Worm (Caenorhabditis elegans) whole organism, mixed stage, embryonic: Measurements from ENCODE around the gene T01B11.1.

Experiments used
- M03D4.4 ChIP-seq: sonication (generic microtip); optimal IDR thresholded peaks from 2 replicates; lab custom pipeline; 2017; ENCODE audit warnings: mild to moderate bottlenecking, missing genetic modification characterization, missing compliant biosample characterization
- bed-3 ChIP-seq: fragments of 200-800 bp; sonication (Bioruptor generic); optimal IDR thresholded peaks from 3 replicates; lab custom pipeline; 2018; ENCODE audit warnings: mild to moderate bottlenecking, missing genetic modification characterization, moderate library complexity, missing compliant biosample characterization
- blmp-1 ChIP-seq: fragments of 150-350 bp; optimal IDR thresholded peaks from 2 replicates; lab custom pipeline; 2014; ENCODE audit warnings: missing biosample characterization, missing genetic modification characterization
- ceh-39 ChIP-seq: fragments of 150-350 bp; optimal IDR thresholded peaks from 2 replicates; lab custom pipeline; 2014; ENCODE audit warnings: missing biosample characterization, missing genetic modification characterization
- ceh-43 ChIP-seq: fragments of 200-800 bp; sonication (Bioruptor generic); optimal IDR thresholded peaks from 2 replicates; lab custom pipeline; 2018; ENCODE audit warnings: mild to moderate bottlenecking, missing genetic modification characterization, moderate library complexity, missing compliant biosample characterization
- ceh-83 ChIP-seq: fragments of 200-800 bp; sonication (Bioruptor generic); optimal IDR thresholded peaks from 2 replicates; lab custom pipeline; 2018; ENCODE audit warnings: mild to moderate bottlenecking, missing genetic modification characterization, missing compliant biosample characterization
- ces-1 ChIP-seq: fragments of 150-350 bp; optimal IDR thresholded peaks from 2 replicates; lab custom pipeline; 2014; ENCODE audit warnings: missing biosample characterization, missing genetic modification reagents, missing genetic modification characterization
- cnd-1 ChIP-seq: fragments of 200-800 bp; sonication (Bioruptor generic); optimal IDR thresholded peaks from 2 replicates; lab custom pipeline; 2018; ENCODE audit warnings: mild to moderate bottlenecking, missing genetic modification characterization, missing compliant biosample characterization
- drap-1 ChIP-seq: fragments of 200-800 bp; sonication (Bioruptor generic); optimal IDR thresholded peaks from 3 replicates; lab custom pipeline; 2018; ENCODE audit warnings: mild to moderate bottlenecking, missing genetic modification characterization, missing compliant biosample characterization
- elt-1 ChIP-seq: sonication (generic microtip); optimal IDR thresholded peaks from 2 replicates; lab custom pipeline; 2017; ENCODE audit warnings: missing genetic modification characterization, mild to moderate bottlenecking, missing compliant biosample characterization, antibody characterized with exemption, moderate library complexity, borderline replicate concordance; ENCODE audit not compliant: insufficient read depth
- elt-3 ChIP-seq: fragments of 150-350 bp; optimal IDR thresholded peaks from 2 replicates; lab custom pipeline; 2014; ENCODE audit warnings: missing biosample characterization, missing genetic modification characterization
- flh-1 ChIP-seq: fragments of 200-800 bp; sonication (Bioruptor generic); optimal IDR thresholded peaks from 2 replicates; lab custom pipeline; 2018; ENCODE audit warnings: mild to moderate bottlenecking, missing genetic modification characterization, moderate library complexity, missing compliant biosample characterization
- ham-2 ChIP-seq: fragments of 200-800 bp; sonication (Bioruptor generic); optimal IDR thresholded peaks from 2 replicates; lab custom pipeline; 2018; ENCODE audit warnings: mild to moderate bottlenecking, missing genetic modification characterization, missing compliant biosample characterization
- hlh-1 ChIP-seq: fragments of 150-350 bp; optimal IDR thresholded peaks from 2 replicates; lab custom pipeline; 2014; ENCODE audit warnings: missing biosample characterization, missing genetic modification reagents, missing genetic modification characterization
- lin-13 ChIP-seq: fragments of 150-350 bp; optimal IDR thresholded peaks from 2 replicates; lab custom pipeline; 2014; ENCODE audit warnings: missing biosample characterization, missing genetic modification characterization
- lin-32 ChIP-seq: fragments of 200-800 bp; sonication (Bioruptor generic); optimal IDR thresholded peaks from 2 replicates; lab custom pipeline; 2018; ENCODE audit warnings: mild to moderate bottlenecking, missing genetic modification characterization, missing compliant biosample characterization
- lsy-2 ChIP-seq: fragments of 150-350 bp; optimal IDR thresholded peaks from 2 replicates; lab custom pipeline; 2014; ENCODE audit warnings: missing biosample characterization, missing genetic modification characterization
- mab-5 ChIP-seq: fragments of 150-350 bp; optimal IDR thresholded peaks from 2 replicates; lab custom pipeline; 2014; ENCODE audit warnings: missing biosample characterization, missing genetic modification characterization
- mep-1 ChIP-seq: fragments of 150-350 bp; optimal IDR thresholded peaks from 2 replicates; lab custom pipeline; 2017; ENCODE audit warnings: missing biosample characterization, missing genetic modification reagents, missing genetic modification characterization, inconsistent platforms
- mls-2 ChIP-seq: sonication (generic microtip); optimal IDR thresholded peaks from 2 replicates; lab custom pipeline; 2016; ENCODE audit warnings: mild to moderate bottlenecking, missing genetic modification characterization, moderate library complexity, missing compliant biosample characterization
- nhr-12 ChIP-seq: fragments of 150-350 bp; optimal IDR thresholded peaks from 2 replicates; lab custom pipeline; 2014; ENCODE audit warnings: missing biosample characterization, missing genetic modification characterization
- nhr-2 ChIP-seq: fragments of 150-350 bp; optimal IDR thresholded peaks from 2 replicates; lab custom pipeline; 2014; ENCODE audit warnings: missing biosample characterization, missing genetic modification characterization
- nhr-237 ChIP-seq: fragments of 150-350 bp; optimal IDR thresholded peaks from 2 replicates; lab custom pipeline; 2014; ENCODE audit warnings: missing biosample characterization, missing genetic modification characterization
- nhr-28 ChIP-seq: fragments of 150-350 bp; optimal IDR thresholded peaks from 2 replicates; lab custom pipeline; 2014; ENCODE audit warnings: missing biosample characterization, missing genetic modification characterization
- nhr-76 ChIP-seq: sonication (generic microtip); optimal IDR thresholded peaks from 2 replicates; lab custom pipeline; 2017; ENCODE audit warnings: missing biosample characterization, missing genetic modification characterization
- pha-4 ChIP-seq: fragments of 150-350 bp; optimal IDR thresholded peaks from 2 replicates; lab custom pipeline; 2018; ENCODE audit warnings: missing biosample characterization, missing genetic modification reagents, missing genetic modification characterization
- sem-2 ChIP-seq: fragments of 200-800 bp; sonication (Bioruptor generic); optimal IDR thresholded peaks from 2 replicates; lab custom pipeline; 2018; ENCODE audit warnings: mild to moderate bottlenecking, missing genetic modification characterization, missing compliant biosample characterization
- snpc-4 ChIP-seq: fragments of 150-350 bp; optimal IDR thresholded peaks from 2 replicates; lab custom pipeline; 2014; ENCODE audit warnings: missing biosample characterization, missing genetic modification characterization
- sptf-1 ChIP-seq: sonication (generic microtip); optimal IDR thresholded peaks from 2 replicates; lab custom pipeline; 2017; ENCODE audit warnings: mild to moderate bottlenecking, missing genetic modification characterization, moderate library complexity, missing compliant biosample characterization
- tbx-8 ChIP-seq: fragments of 200-800 bp; sonication (Bioruptor generic); optimal IDR thresholded peaks from 2 replicates; lab custom pipeline; 2018; ENCODE audit warnings: mild to moderate bottlenecking, missing genetic modification characterization, moderate library complexity, missing compliant biosample characterization
- unc-120 ChIP-seq: sonication (generic microtip); optimal IDR thresholded peaks from 2 replicates; lab custom pipeline; 2017; ENCODE audit warnings: missing genetic modification characterization, missing compliant biosample characterization; ENCODE audit not compliant: poor library complexity, severe bottlenecking
- unc-39 ChIP-seq: fragments of 150-350 bp; optimal IDR thresholded peaks from 2 replicates; lab custom pipeline; 2014; ENCODE audit warnings: missing biosample characterization, missing genetic modification characterization
- unc-62 ChIP-seq: fragments of 150-350 bp; optimal IDR thresholded peaks from 2 replicates; lab custom pipeline; 2014; ENCODE audit warnings: missing biosample characterization, missing genetic modification reagents, missing genetic modification characterization
- zip-8 ChIP-seq: fragments of 150-350 bp; optimal IDR thresholded peaks from 2 replicates; lab custom pipeline; 2014; ENCODE audit warnings: missing biosample characterization, missing genetic modification characterization
- ztf-11 ChIP-seq: fragments of 150-350 bp; optimal IDR thresholded peaks from 2 replicates; lab custom pipeline; 2014; ENCODE audit warnings: missing biosample characterization, missing genetic modification characterization

Gene T01B11.1

ce11 chrIV:8446904-8447303, at the start of gene T01B11.1:
T01B11.1 (plus strand) TSS chrIV:8447204.
- TF ChIP-seq tbx-8 (GFP tag; lab: Kevin White, UChicago) (no peak), ham-2 (no peak), mls-2 (tag; lab: Kevin White, UChicago) (no peak), ztf-11 (tag; lab: Kevin White, UChicago) (no peak)
- TF ChIP-seq, all 35 proteins: peak for 0

ce11 chrIV:8397814-8398213, 49.2 kb upstream of the T01B11.1 start:
- TF ChIP-seq lsy-2 (tag; lab: Kevin White, UChicago) = no peak
- no peak for TF ChIP-seq blmp-1 (tag; lab: Kevin White, UChicago)
- TF ChIP-seq ceh-39 (tag; lab: Kevin White, UChicago) = no peak

ce11 chrIV:8420961-8421360, 26.0 kb upstream of the T01B11.1 start, which contains the start of gene M116.5:
M116.5 (minus strand) TSS chrIV:8421061.
- TF ChIP-seq elt-1 (tag; lab: Kevin White, UChicago) = no peak
- no peak for TF ChIP-seq nhr-28 (tag; lab: Kevin White, UChicago)
- no peak for TF ChIP-seq mep-1
- no peak for TF ChIP-seq sptf-1 (tag; lab: Kevin White, UChicago)
- TF ChIP-seq mls-2 (tag; lab: Kevin White, UChicago) = no peak
- TF ChIP-seq lsy-2 (tag; lab: Kevin White, UChicago) = no peak
- no peak for TF ChIP-seq unc-39
- TF ChIP-seq cnd-1 = no peak
- TF ChIP-seq unc-62 (GFP tag; lab: Kevin White, UChicago) = no peak
- no peak for TF ChIP-seq nhr-12
- TF ChIP-seq flh-1 (GFP tag; lab: Kevin White, UChicago) = no peak
- TF ChIP-seq lin-13 (tag; lab: Kevin White, UChicago) = no peak
- no peak for TF ChIP-seq snpc-4
- TF ChIP-seq nhr-237 (tag; lab: Kevin White, UChicago) = no peak
- TF ChIP-seq nhr-2 (tag; lab: Kevin White, UChicago) = no peak
- TF ChIP-seq ztf-11 (tag; lab: Kevin White, UChicago) = no peak
- no peak for TF ChIP-seq ces-1 (GFP tag; lab: Kevin White, UChicago)
- no peak for TF ChIP-seq ceh-39 (tag; lab: Kevin White, UChicago)
- TF ChIP-seq ceh-43 (GFP tag; lab: Kevin White, UChicago) = no peak
- TF ChIP-seq M03D4.4 (tag; lab: Kevin White, UChicago) = no peak

- no peak for TF ChIP-seq ztf-11 (tag; lab: Kevin White, UChicago)
- no peak for TF ChIP-seq elt-3
- no peak for TF ChIP-seq ceh-83 (GFP tag; lab: Kevin White, UChicago)
- TF ChIP-seq mab-5 = no peak
- no peak for TF ChIP-seq nhr-76
- TF ChIP-seq bed-3 (GFP tag; lab: Kevin White, UChicago) = no peak
- TF ChIP-seq mep-1 = no peak
- no peak for TF ChIP-seq ces-1 (GFP tag; lab: Kevin White, UChicago)
- TF ChIP-seq, all 35 proteins: peak for 0
Observed at ce11 chrIV:8426537-8426936, 20.5 kb upstream of the T01B11.1 start, which contains the start of the genes T26A8.3 and tmem-231. T26A8.3 (minus strand) TSS chrIV:8426637. tmem-231 (plus strand) TSS chrIV:8426785.

- TF ChIP-seq pha-4 (tag; lab: Kevin White, UChicago) (peak; percentile 30), hlh-1 (tag; lab: Kevin White, UChicago) (peak; percentile 49), nhr-76 (no peak), ceh-83 (GFP tag; lab: Kevin White, UChicago) (peak; percentile 64), sptf-1 (tag; lab: Kevin White, UChicago) (peak; percentile 59), lsy-2 (tag; lab: Kevin White, UChicago) (peak; percentile 78), nhr-12 (no peak), ztf-11 (tag; lab: Kevin White, UChicago) (no peak), ham-2 (no peak), unc-39 (no peak), blmp-1 (tag; lab: Kevin White, UChicago) (no peak), lin-13 (tag; lab: Kevin White, UChicago) (peak; percentile 73), sem-2 (GFP tag; lab: Kevin White, UChicago) (peak; percentile 33), zip-8 (tag; lab: Kevin White, UChicago) (no peak), M03D4.4 (tag; lab: Kevin White, UChicago) (peak; percentile 47), lin-32 (GFP tag; lab: Kevin White, UChicago) (no peak), unc-62 (GFP tag; lab: Kevin White, UChicago) (no peak), unc-120 (no peak), mep-1 (peak; percentile 32), mab-5 (no peak), drap-1 (peak; percentile 81), nhr-2 (tag; lab: Kevin White, UChicago) (peak; percentile 9), nhr-28 (tag; lab: Kevin White, UChicago) (no peak), ceh-39 (tag; lab: Kevin White, UChicago) (no peak), cnd-1 (peak; percentile 28), ces-1 (GFP tag; lab: Kevin White, UChicago) (peak; percentile 36), flh-1 (GFP tag; lab: Kevin White, UChicago) (no peak), nhr-237 (tag; lab: Kevin White, UChicago) (no peak), snpc-4 (no peak), ceh-43 (GFP tag; lab: Kevin White, UChicago) (peak; percentile 15), elt-1 (tag; lab: Kevin White, UChicago) (no peak), mls-2 (tag; lab: Kevin White, UChicago) (peak; percentile 24)
- TF ChIP-seq, all 35 proteins: peak for 15
Observed at ce11 chrIV:8428492-8428891, 18.5 kb upstream of the T01B11.1 start.
